Fruit fly (Drosophila melanogaster) whole organism, embryonic: ENCODE data around the gene CG6962.

Source experiments
- Bgb ChIP-seq: fragments of 200-800 bp; sonication (Bioruptor generic); IDR thresholded peaks from 2 replicates; pipeline ENCODE4 v1.3.6; 2022; ENCODE audit warnings: missing biosample characterization, missing genetic modification characterization; ENCODE audit not compliant: partially characterized antibody
- CG10321 ChIP-seq: fragments of 200-800 bp; sonication (Bioruptor generic); IDR thresholded peaks from 2 replicates; pipeline ENCODE4 v1.3.6; 2022; ENCODE audit warnings: missing biosample characterization, missing genetic modification characterization
- CG11085 ChIP-seq: fragments of 200-800 bp; sonication (Bioruptor generic); IDR thresholded peaks from 2 replicates; pipeline ENCODE4 v1.3.6; 2022; ENCODE audit warnings: missing biosample characterization, missing genetic modification characterization
- CG11093 ChIP-seq: fragments of 200-800 bp; sonication (Bioruptor generic); IDR thresholded peaks from 3 replicates; pipeline ENCODE4 v1.3.6; 2022; ENCODE audit warnings: missing biosample characterization, missing genetic modification characterization
- CG11456 ChIP-seq: fragments of 200-800 bp; sonication (Bioruptor generic); IDR thresholded peaks from 3 replicates; pipeline ENCODE4 v1.3.6; 2022; ENCODE audit warnings: missing biosample characterization, missing genetic modification characterization
- CG11695 ChIP-seq: fragments of 200-800 bp; sonication (Bioruptor generic); IDR thresholded peaks from 3 replicates; pipeline ENCODE4 v1.3.6; 2022; ENCODE audit warnings: missing biosample characterization, missing genetic modification characterization
- CG12155 ChIP-seq: fragments of 200-800 bp; sonication (Bioruptor generic); optimal IDR thresholded peaks from 3 replicates; lab custom pipeline; 2016; ENCODE audit warnings: missing biosample characterization, missing genetic modification characterization
- CG12299 ChIP-seq: fragments of 200-800 bp; sonication (Bioruptor generic); optimal IDR thresholded peaks from 2 replicates; lab custom pipeline; 2018; ENCODE audit warnings: missing biosample characterization, mild to moderate bottlenecking, missing genetic modification characterization
- CG13287 ChIP-seq: fragments of 200-800 bp; sonication (Bioruptor generic); IDR thresholded peaks from 2 replicates; pipeline ENCODE4 v1.3.6; 2022; ENCODE audit warnings: missing biosample characterization, missing genetic modification characterization; ENCODE audit not compliant: partially characterized antibody
- CG13424 ChIP-seq: fragments of 200-800 bp; sonication (Bioruptor generic); optimal IDR thresholded peaks from 2 replicates; lab custom pipeline; 2019; ENCODE audit warnings: missing biosample characterization, mild to moderate bottlenecking, missing genetic modification characterization, moderate library complexity
- CG14860 ChIP-seq: fragments of 200-800 bp; sonication (Bioruptor generic); IDR thresholded peaks from 3 replicates; pipeline ENCODE4 v1.3.6; 2022; ENCODE audit warnings: missing biosample characterization, missing genetic modification characterization; ENCODE audit not compliant: partially characterized antibody
- CG1529 ChIP-seq: fragments of 200-800 bp; sonication (Bioruptor generic); optimal IDR thresholded peaks from 3 replicates; lab custom pipeline; 2018; ENCODE audit warnings: missing biosample characterization, missing genetic modification characterization
- CG1647 ChIP-seq: fragments of 200-800 bp; sonication (Bioruptor generic); optimal IDR thresholded peaks from 3 replicates; lab custom pipeline; 2016; ENCODE audit warnings: missing biosample characterization, missing genetic modification characterization
- CG16779 ChIP-seq: fragments of 200-800 bp; sonication (Bioruptor generic); IDR thresholded peaks from 2 replicates; pipeline ENCODE4 v1.3.6; 2022; ENCODE audit warnings: missing biosample characterization, missing genetic modification characterization
- CG16815 ChIP-seq: fragments of 200-800 bp; sonication (Bioruptor generic); optimal IDR thresholded peaks from 3 replicates; lab custom pipeline; 2017; ENCODE audit warnings: missing biosample characterization, mild to moderate bottlenecking, missing genetic modification characterization
- CG17359 ChIP-seq: fragments of 200-800 bp; sonication (Bioruptor generic); optimal IDR thresholded peaks from 3 replicates; lab custom pipeline; 2018; ENCODE audit warnings: missing biosample characterization, mild to moderate bottlenecking, missing genetic modification characterization, moderate library complexity
- CG17385 ChIP-seq: fragments of 200-800 bp; sonication (Bioruptor generic); optimal IDR thresholded peaks from 3 replicates; lab custom pipeline; 2018; ENCODE audit warnings: missing biosample characterization, mild to moderate bottlenecking, missing genetic modification characterization
- CG18476 ChIP-seq: fragments of 200-800 bp; sonication (Bioruptor generic); optimal IDR thresholded peaks from 2 replicates; lab custom pipeline; 2016; ENCODE audit warnings: missing biosample characterization, mild to moderate bottlenecking, missing genetic modification characterization
- CG32767 ChIP-seq: fragments of 200-800 bp; sonication (Bioruptor generic); IDR thresholded peaks from 2 replicates; pipeline ENCODE4 v1.3.6; 2022; ENCODE audit warnings: missing biosample characterization, missing genetic modification characterization
- CG34224 ChIP-seq: fragments of 200-800 bp; sonication (Bioruptor generic); IDR thresholded peaks from 3 replicates; pipeline ENCODE4 v1.3.6; 2022; ENCODE audit warnings: missing biosample characterization, missing genetic modification characterization; ENCODE audit not compliant: partially characterized antibody
- CG34422 ChIP-seq: fragments of 200-800 bp; sonication (Bioruptor generic); IDR thresholded peaks from 3 replicates; pipeline ENCODE4 v1.3.6; 2022; ENCODE audit warnings: missing biosample characterization, missing genetic modification characterization
- CG3726 ChIP-seq: fragments of 200-800 bp; sonication (Bioruptor generic); IDR thresholded peaks from 3 replicates; pipeline ENCODE4, ENCODE4 v1.3.6; 2022; ENCODE audit warnings: missing biosample characterization, missing genetic modification characterization
- CG4282 ChIP-seq: fragments of 200-800 bp; sonication (Bioruptor generic); optimal IDR thresholded peaks from 2 replicates; lab custom pipeline; 2016; ENCODE audit warnings: missing biosample characterization, missing genetic modification characterization
- CG43689 ChIP-seq: fragments of 200-800 bp; sonication (Bioruptor generic); IDR thresholded peaks from 2 replicates; pipeline ENCODE4 v1.3.6; 2022; ENCODE audit warnings: missing biosample characterization, missing genetic modification characterization
- CG4404 ChIP-seq: fragments of 200-800 bp; sonication (Bioruptor generic); IDR thresholded peaks from 2 replicates; pipeline ENCODE4 v1.3.6; 2022; ENCODE audit warnings: missing biosample characterization, missing genetic modification characterization
- CG5245 ChIP-seq: fragments of 200-800 bp; sonication (Bioruptor generic); optimal IDR thresholded peaks from 3 replicates; lab custom pipeline; 2016; ENCODE audit warnings: missing biosample characterization, missing genetic modification characterization
- CG7963 ChIP-seq: fragments of 200-800 bp; sonication (Bioruptor generic); IDR thresholded peaks from 3 replicates; pipeline ENCODE4 v1.3.6; 2022; ENCODE audit warnings: missing biosample characterization, missing genetic modification characterization; ENCODE audit not compliant: partially characterized antibody
- Dfd ChIP-seq, 2 experiments: fragments of >200 bp; optimal IDR thresholded peaks; 2 replicates each; lab custom pipeline; 2017; ENCODE audit warnings: missing biosample characterization in 2 of 2, missing genetic modification characterization in 2 of 2
- Elba2 ChIP-seq: fragments of 200-800 bp; sonication (Bioruptor generic); optimal IDR thresholded peaks from 3 replicates; lab custom pipeline; 2016; ENCODE audit warnings: missing biosample characterization, missing genetic modification characterization
- Max ChIP-seq: fragments of 200-800 bp; sonication (Bioruptor generic); optimal IDR thresholded peaks from 2 replicates; lab custom pipeline; 2016; ENCODE audit warnings: missing biosample characterization, mild to moderate bottlenecking, missing genetic modification characterization
- Med ChIP-seq: fragments of 200-800 bp; sonication (Bioruptor generic); peaks from one replicate; lab custom pipeline; 2016; ENCODE audit warnings: missing biosample characterization, missing genetic modification characterization, mild to moderate bottlenecking, inconsistent platforms, moderate library complexity
- Nf-YA ChIP-seq: fragments of 200-800 bp; sonication (Bioruptor generic); IDR thresholded peaks from 2 replicates; pipeline ENCODE4 v1.3.6; 2022; ENCODE audit warnings: missing biosample characterization, missing genetic modification characterization
- Nf-YC ChIP-seq: fragments of 200-800 bp; optimal IDR thresholded peaks from 3 replicates; lab custom pipeline; 2019; ENCODE audit warnings: missing biosample characterization, mild to moderate bottlenecking, missing genetic modification characterization, moderate library complexity
- Poxn ChIP-seq: fragments of 200-800 bp; sonication (Bioruptor generic); IDR thresholded peaks from 2 replicates; pipeline ENCODE4 v1.3.6; 2022; ENCODE audit warnings: missing biosample characterization, missing genetic modification characterization
- YL-1 ChIP-seq: fragments of 200-800 bp; sonication (Bioruptor generic); optimal IDR thresholded peaks from 3 replicates; lab custom pipeline; 2017; ENCODE audit warnings: missing biosample characterization, mild to moderate bottlenecking, missing genetic modification characterization
- ato ChIP-seq: fragments of 200-800 bp; sonication (Bioruptor generic); IDR thresholded peaks from 2 replicates; pipeline ENCODE4 v1.3.6; 2022; ENCODE audit warnings: missing biosample characterization, missing genetic modification characterization; ENCODE audit not compliant: partially characterized antibody
- br ChIP-seq: fragments of >200 bp; optimal IDR thresholded peaks from 2 replicates; lab custom pipeline; 2017
- dimm ChIP-seq: fragments of 200-800 bp; sonication (Bioruptor generic); IDR thresholded peaks from 2 replicates; pipeline ENCODE4 v1.3.6; 2022; ENCODE audit warnings: missing biosample characterization, missing genetic modification characterization
- esg ChIP-seq: fragments of 200-800 bp; sonication (Bioruptor generic); conservative IDR thresholded peaks from 2 replicates; pipeline ENCODE4 v1.3.6; 2022; ENCODE audit warnings: missing biosample characterization, missing genetic modification characterization
- eyg ChIP-seq: fragments of 200-800 bp; sonication (Bioruptor generic); optimal IDR thresholded peaks from 3 replicates; lab custom pipeline; 2016; ENCODE audit warnings: missing biosample characterization, missing genetic modification characterization
- fd3F ChIP-seq: fragments of 200-800 bp; sonication (Bioruptor generic); optimal IDR thresholded peaks from 2 replicates; lab custom pipeline; 2018; ENCODE audit warnings: missing biosample characterization, mild to moderate bottlenecking, missing genetic modification characterization, moderate library complexity
- h ChIP-seq: fragments of >200 bp; optimal IDR thresholded peaks from 2 replicates; lab custom pipeline; 2017
- jing ChIP-seq: fragments of 200-800 bp; sonication (Bioruptor generic); optimal IDR thresholded peaks from 2 replicates; lab custom pipeline; 2018; ENCODE audit warnings: missing biosample characterization, mild to moderate bottlenecking, missing genetic modification characterization
- ken ChIP-seq: fragments of 200-800 bp; sonication (Bioruptor generic); IDR thresholded peaks from 3 replicates; pipeline ENCODE4 v1.3.6; 2022; ENCODE audit warnings: missing biosample characterization, missing genetic modification characterization
- kni ChIP-seq: fragments of 200-800 bp; sonication (Bioruptor generic); optimal IDR thresholded peaks from 3 replicates; lab custom pipeline; 2017; ENCODE audit warnings: mild to moderate bottlenecking, missing biosample characterization, missing genetic modification reagents, missing genetic modification characterization
- nerfin-1 ChIP-seq: fragments of 200-800 bp; sonication (Bioruptor generic); optimal IDR thresholded peaks from 3 replicates; lab custom pipeline; 2019; ENCODE audit warnings: missing biosample characterization, mild to moderate bottlenecking, missing genetic modification characterization, moderate library complexity
- pros ChIP-seq: fragments of 200-800 bp; sonication (Bioruptor generic); optimal IDR thresholded peaks from 3 replicates; lab custom pipeline; 2019; ENCODE audit warnings: missing biosample characterization, mild to moderate bottlenecking, missing genetic modification characterization, moderate library complexity
- pum ChIP-seq: fragments of 200-800 bp; sonication (Bioruptor generic); optimal IDR thresholded peaks from 2 replicates; lab custom pipeline; 2016; ENCODE audit warnings: missing biosample characterization, missing genetic modification characterization
- scrt ChIP-seq: fragments of 200-800 bp; sonication (Bioruptor generic); optimal IDR thresholded peaks from 2 replicates; lab custom pipeline; 2018; ENCODE audit warnings: missing biosample characterization, mild to moderate bottlenecking, missing genetic modification characterization, moderate library complexity
- sob ChIP-seq: fragments of 200-800 bp; sonication (Bioruptor generic); IDR thresholded peaks from 2 replicates; pipeline ENCODE4 v1.3.6; 2022; ENCODE audit warnings: missing biosample characterization, missing genetic modification characterization
- vvl ChIP-seq: fragments of 200-800 bp; sonication (Bioruptor generic); IDR thresholded peaks from 2 replicates; pipeline ENCODE4 v1.3.6; 2022; ENCODE audit warnings: missing biosample characterization, missing genetic modification characterization

CG6962 gene

dm6 chr3R:11882506-11882953 lies at the start of gene CG6962, which contains the start of gene CG31368 (continued):
- TF ChIP-seq esg (peak; percentile 76), jing (GFP tag; lab: Kevin White, UChicago) (peak; percentile 60), CG7963 (GFP tag; lab: Robert Waterston, UW) (no peak), YL-1 (GFP tag; lab: Kevin White, UChicago) (peak; percentile 79), CG4282 (GFP tag; lab: Kevin White, UChicago) (no peak), CG11456 (GFP tag; lab: Robert Waterston, UW) (peak; percentile 90), CG14860 (GFP tag; lab: Robert Waterston, UW) (no peak), dimm (GFP tag; lab: Robert Waterston, UW) (no peak), CG11093 (GFP tag; lab: Robert Waterston, UW) (peak; percentile 30; the same call in 1 of the 3 replicates), Elba2 (GFP tag; lab: Kevin White, UChicago) (peak; percentile 32), nerfin-1 (tag; lab: Kevin White, UChicago) (peak; percentile 80), CG16779 (GFP tag; lab: Robert Waterston, UW) (no peak), CG1647 (GFP tag; lab: Kevin White, UChicago) (peak; percentile 64), CG43689 (GFP tag; lab: Robert Waterston, UW) (peak; percentile 40; the same call in 1 of the 2 replicates), CG12155 (peak; percentile 85), CG5245 (GFP tag; lab: Kevin White, UChicago) (peak; percentile 82), CG12299 (tag; lab: Kevin White, UChicago) (peak; percentile 73), CG13424 (tag; lab: Kevin White, UChicago) (peak; percentile 91), scrt (peak; percentile 72), h (lab: Kevin White, UChicago) (no peak), Max (GFP tag; lab: Kevin White, UChicago) (peak; percentile 82), fd3F (GFP tag; lab: Kevin White, UChicago) (peak; percentile 81), CG34224 (no peak), Med (GFP tag; lab: Kevin White, UChicago) (peak; percentile 90), vvl (GFP tag; lab: Robert Waterston, UW) (peak; percentile 89), CG32767 (peak; percentile 63; the same call in 1 of the 2 replicates), CG3726 (peak; percentile 60; the same call in 1 of the 3 replicates), Nf-YA (GFP tag; lab: Robert Waterston, UW) (0 out of 2 replicates have a peak, but pooled peaks have one; percentile 31), CG4404 (peak; percentile 80), Bgb (GFP tag; lab: Robert Waterston, UW) (no peak), sob (GFP tag; lab: Robert Waterston, UW) (peak; percentile 86), CG17385 (GFP tag; lab: Kevin White, UChicago) (peak; percentile 68), pum (GFP tag; lab: Kevin White, UChicago) (peak; percentile 63), kni (GFP tag; lab: Kevin White, UChicago) (peak; percentile 42), eyg (GFP tag; lab: Kevin White, UChicago) (no peak), ken (GFP tag; lab: Robert Waterston, UW) (peak; percentile 74; the same call in 2 of the 3 replicates), Nf-YC (tag; lab: Kevin White, UChicago) (no peak), pros (no peak), CG17359 (tag; lab: Kevin White, UChicago) (peak; percentile 80), CG1529 (GFP tag; lab: Kevin White, UChicago) (peak; percentile 28), Poxn (GFP tag; lab: Robert Waterston, UW) (peak; percentile 60; the same call in 1 of the 2 replicates), CG34422 (GFP tag; lab: Robert Waterston, UW) (peak; percentile 90), CG18476 (GFP tag; lab: Kevin White, UChicago) (peak; percentile 76), CG11085 (GFP tag; lab: Robert Waterston, UW) (peak; percentile 69), CG10321 (GFP tag; lab: Robert Waterston, UW) (peak; percentile 51; the same call in 1 of the 2 replicates), ato (GFP tag; lab: Robert Waterston, UW) (no peak), CG13287 (GFP tag; lab: Robert Waterston, UW) (peak; percentile 51; the same call in 1 of the 2 replicates), CG11695 (GFP tag; lab: Robert Waterston, UW) (peak; percentile 51; the same call in 1 of the 3 replicates), Dfd (GFP tag; optimal IDR thresholded peaks at IDR 0.05; lab: Kevin White, UChicago) (peak in 1 of 2 experiments; percentile 12), br (lab: Kevin White, UChicago) (no peak), CG16815 (GFP tag; lab: Kevin White, UChicago) (peak; percentile 81)
